Fruit fly (Drosophila melanogaster) whole organism, embryonic: ENCODE data around the gene Ank.

Experiments used
- Atf6 ChIP-seq: fragments of 200-800 bp; sonication (Bioruptor generic); IDR thresholded peaks from 2 replicates; pipeline ENCODE4 v1.3.6; 2022; ENCODE audit warnings: missing biosample characterization, missing genetic modification characterization
- Doc2 ChIP-seq: fragments of 200-800 bp; sonication (Bioruptor generic); IDR thresholded peaks from 2 replicates; pipeline ENCODE4 v1.3.6; 2022; ENCODE audit warnings: missing biosample characterization, missing genetic modification characterization
- Ets65A ChIP-seq: fragments of 200-800 bp; sonication (Bioruptor generic); peaks from one replicate; lab custom pipeline; 2016; ENCODE audit warnings: missing biosample characterization, missing genetic modification characterization
- MBD-R2 ChIP-seq: fragments of 200-800 bp; sonication (Bioruptor generic); IDR thresholded peaks from 2 replicates; pipeline ENCODE4 v1.3.6; 2022; ENCODE audit warnings: missing biosample characterization, missing genetic modification characterization
- Side ChIP-seq: fragments of 200-800 bp; sonication (Bioruptor generic); optimal IDR thresholded peaks from 2 replicates; lab custom pipeline; 2016; ENCODE audit warnings: missing biosample characterization, missing genetic modification characterization
- ac ChIP-seq: fragments of 200-800 bp; sonication (Bioruptor generic); optimal IDR thresholded peaks from 3 replicates; lab custom pipeline; 2017; ENCODE audit warnings: missing biosample characterization, mild to moderate bottlenecking, missing genetic modification characterization
- chn ChIP-seq: fragments of 200-800 bp; sonication (Bioruptor generic); optimal IDR thresholded peaks from 2 replicates; lab custom pipeline; 2016; ENCODE audit warnings: missing biosample characterization, missing genetic modification characterization
- eyg ChIP-seq: fragments of 200-800 bp; sonication (Bioruptor generic); optimal IDR thresholded peaks from 3 replicates; lab custom pipeline; 2016; ENCODE audit warnings: missing biosample characterization, missing genetic modification characterization
- gt ChIP-seq: fragments of 200-800 bp; sonication (Bioruptor generic); IDR thresholded peaks from 2 replicates; pipeline ENCODE4 v1.3.6; 2022; ENCODE audit warnings: missing biosample characterization, missing genetic modification characterization
- salm ChIP-seq: fragments of 200-800 bp; sonication (Bioruptor generic); optimal IDR thresholded peaks from 2 replicates; lab custom pipeline; 2018; ENCODE audit warnings: missing biosample characterization, mild to moderate bottlenecking, missing genetic modification characterization

- TF ChIP-seq Atf6 (GFP tag; lab: Robert Waterston, UW) (no peak), Side (GFP tag; lab: Kevin White, UChicago) (no peak), Ets65A (no peak), salm (tag; lab: Kevin White, UChicago) (no peak), ac (no peak), gt (GFP tag; lab: Robert Waterston, UW) (no peak), Doc2 (GFP tag; lab: Robert Waterston, UW) (no peak), chn (GFP tag; lab: Kevin White, UChicago) (no peak), MBD-R2 (no peak), eyg (GFP tag; lab: Kevin White, UChicago) (no peak)
Measured at dm6 chr4:102155-102554, 27.5 kb downstream of the Ank start.
